Comparison of ENCODE assay signal across 4 worm cellular contexts in the genomic region with DNA sequence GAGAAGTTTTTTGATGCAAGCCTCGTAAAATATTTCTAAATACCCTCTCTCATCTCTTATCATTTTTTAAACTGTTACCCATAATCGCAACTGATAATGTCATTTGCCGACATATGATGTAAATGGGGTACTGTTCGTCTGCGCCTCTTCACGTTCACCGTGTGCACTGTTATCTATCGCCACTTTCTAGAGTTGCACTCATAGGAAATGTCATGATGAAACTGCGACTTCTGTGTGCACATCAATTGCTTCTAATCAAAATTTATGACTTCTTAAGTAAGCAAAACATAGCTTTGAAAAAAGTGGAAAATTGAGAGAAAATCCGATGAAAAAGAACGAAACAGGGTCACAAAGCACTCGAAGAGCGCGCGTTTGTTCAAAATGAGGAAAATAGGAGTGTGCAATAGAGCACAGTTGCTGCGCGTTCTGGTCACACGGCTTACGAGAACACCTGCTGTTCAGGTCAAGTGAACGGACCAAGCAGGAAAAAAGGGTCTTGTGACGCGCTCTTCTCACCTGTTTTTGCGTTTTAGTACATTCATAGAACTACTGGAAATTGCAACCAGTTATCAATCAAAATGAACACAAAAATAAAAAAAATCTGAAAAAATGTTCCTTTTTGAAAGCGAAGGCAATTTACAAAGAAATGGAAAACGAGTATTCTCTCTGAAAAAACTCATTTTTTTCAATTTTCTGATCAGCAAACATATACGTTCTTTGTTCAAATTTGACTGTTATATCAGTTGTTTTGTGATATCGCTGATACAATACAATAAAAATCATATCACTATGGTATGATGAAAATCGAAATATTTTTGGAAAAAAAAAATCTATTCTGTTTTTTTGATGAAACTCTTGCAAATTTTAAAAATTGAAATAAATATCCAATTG.
TF ChIP-seq lines count a peak whose summit lies in the region.

No protein-coding gene starts in this region.

TF ChIP-seq in whole organism, L2 larva, 48 proteins besides CTCF, POLR2A, EP300 and RAD21:
- peak; percentile 39 for TF ChIP-seq nhr-25 (tag; optimal IDR thresholded peaks at IDR 0.05; lab: Kevin White, UChicago)
- TF ChIP-seq lsy-2 (tag; optimal IDR thresholded peaks at IDR 0.05; lab: Kevin White, UChicago), result peak in 1 of 2 experiments; percentile 43
- peak; percentile 99 for TF ChIP-seq nhr-129 (tag; optimal IDR thresholded peaks at IDR 0.05; lab: Kevin White, UChicago)
- no peak for TF ChIP-seq lin-39 (tag; optimal IDR thresholded peaks at IDR 0.05; lab: Kevin White, UChicago)
- TF ChIP-seq ceh-16 (tag; optimal IDR thresholded peaks at IDR 0.05; lab: Kevin White, UChicago), result no peak
- peak; percentile 70 for TF ChIP-seq crh-2 (tag; optimal IDR thresholded peaks at IDR 0.05; lab: Kevin White, UChicago)
- no peak for TF ChIP-seq nhr-23 (tag; optimal IDR thresholded peaks at IDR 0.05; lab: Kevin White, UChicago)
- no peak for TF ChIP-seq elt-3 (tag; optimal IDR thresholded peaks at IDR 0.05; lab: Kevin White, UChicago)
- TF ChIP-seq unc-55 (GFP tag; optimal IDR thresholded peaks at IDR 0.05; lab: Kevin White, UChicago), result peak; percentile 36
- TF ChIP-seq sma-9 (GFP tag; optimal IDR thresholded peaks at IDR 0.05; lab: Kevin White, UChicago), result peak; percentile 53
- no peak for TF ChIP-seq sma-9 (tag; optimal IDR thresholded peaks at IDR 0.05; lab: Kevin White, UChicago)
- TF ChIP-seq skn-1 (tag; optimal IDR thresholded peaks at IDR 0.05; lab: Kevin White, UChicago), result peak; percentile 26
- TF ChIP-seq C34F6.9 (tag; optimal IDR thresholded peaks at IDR 0.05; lab: Kevin White, UChicago), result peak; percentile 45
- TF ChIP-seq gmeb-1 (tag; optimal IDR thresholded peaks at IDR 0.05; lab: Kevin White, UChicago), result peak; percentile 60
- peak; percentile 83 for TF ChIP-seq fos-1 (tag; optimal IDR thresholded peaks at IDR 0.05; lab: Kevin White, UChicago)
- peak; percentile 19 for TF ChIP-seq nhr-21 (tag; optimal IDR thresholded peaks at IDR 0.05; lab: Kevin White, UChicago)
- no peak for TF ChIP-seq nhr-77 (tag; optimal IDR thresholded peaks at IDR 0.05; lab: Kevin White, UChicago)
- TF ChIP-seq F13H6.1 (tag; optimal IDR thresholded peaks at IDR 0.05; lab: Kevin White, UChicago), result peak; percentile 49
- no peak for TF ChIP-seq ama-1 (optimal IDR thresholded peaks at IDR 0.05; lab: Kevin White, UChicago)
- TF ChIP-seq sma-3 (GFP tag; optimal IDR thresholded peaks at IDR 0.05; lab: Kevin White, UChicago), result peak; percentile 14

TF ChIP-seq in whole organism, L4 larva, 104 proteins besides CTCF, POLR2A, EP300 and RAD21 (continues in another document):
- peak; percentile 31 for TF ChIP-seq mep-1 (tag; optimal IDR thresholded peaks at IDR 0.05; lab: Kevin White, UChicago)
- TF ChIP-seq lsy-2 (tag; optimal IDR thresholded peaks at IDR 0.05; lab: Kevin White, UChicago), result peak in 1 of 2 experiments; percentile 42
- TF ChIP-seq lin-1 (GFP tag; IDR thresholded peaks at IDR 0.05; lab: Robert Waterston, UW), result peak; percentile 42; the same call in 1 of the 2 replicates
- TF ChIP-seq mxl-3 (GFP tag; optimal IDR thresholded peaks at IDR 0.05; lab: Kevin White, UChicago), result peak; percentile 32
- TF ChIP-seq nhr-77 (tag; optimal IDR thresholded peaks at IDR 0.05; lab: Kevin White, UChicago), result peak; percentile 28
- TF ChIP-seq Y75B8A.6 (GFP tag; IDR thresholded peaks at IDR 0.05; lab: Robert Waterston, UW), result no peak
- no peak for TF ChIP-seq F37D6.2 (tag; optimal IDR thresholded peaks at IDR 0.05; lab: Kevin White, UChicago)
- no peak for TF ChIP-seq zip-11 (GFP tag; IDR thresholded peaks at IDR 0.05; lab: Robert Waterston, UW)
- no peak for TF ChIP-seq dpl-1 (GFP tag; optimal IDR thresholded peaks at IDR 0.05; lab: Kevin White, UChicago)
- peak; percentile 88 for TF ChIP-seq pqm-1 (tag; optimal IDR thresholded peaks at IDR 0.05; lab: Kevin White, UChicago)
- no peak for TF ChIP-seq vab-7 (GFP tag; IDR thresholded peaks at IDR 0.05; lab: Robert Waterston, UW)
- TF ChIP-seq fkh-10 (GFP tag; optimal IDR thresholded peaks at IDR 0.05; lab: Kevin White, UChicago), result no peak
- no peak for TF ChIP-seq zfp-2 (tag; optimal IDR thresholded peaks at IDR 0.05; lab: Kevin White, UChicago)
- TF ChIP-seq hlh-30 (tag; optimal IDR thresholded peaks at IDR 0.05; lab: Kevin White, UChicago; ENCODE audit: insufficient read depth), result peak; percentile 95
- peak in 1 of 2 experiments; percentile 25 for TF ChIP-seq daf-16 (GFP tag; optimal IDR thresholded peaks at IDR 0.05; lab: Kevin White, UChicago)
- peak; percentile 75 for TF ChIP-seq daf-16 (tag; optimal IDR thresholded peaks at IDR 0.05; lab: Kevin White, UChicago)
- peak; percentile 78 for TF ChIP-seq nhr-28 (tag; optimal IDR thresholded peaks at IDR 0.05; lab: Kevin White, UChicago)
- TF ChIP-seq ztf-7 (tag; optimal IDR thresholded peaks at IDR 0.05; lab: Kevin White, UChicago), result peak; percentile 98
- TF ChIP-seq ceh-82 (tag; optimal IDR thresholded peaks at IDR 0.05; lab: Kevin White, UChicago), result no peak
- TF ChIP-seq tra-1 (GFP tag; IDR thresholded peaks at IDR 0.05; lab: Robert Waterston, UW), result 0 out of 2 replicates have a peak, but pooled peaks have one; percentile 57
- no peak for TF ChIP-seq F44E2.7 (GFP tag; IDR thresholded peaks at IDR 0.05; lab: Robert Waterston, UW)

TF ChIP-seq in whole organism, late embryonic, 69 proteins besides CTCF, POLR2A, EP300 and RAD21:
- TF ChIP-seq hlh-30 (tag; optimal IDR thresholded peaks at IDR 0.05; lab: Kevin White, UChicago; ENCODE audit: insufficient read depth) (peak; percentile 92), eyg-1 (tag; optimal IDR thresholded peaks at IDR 0.05; lab: Kevin White, UChicago) (no peak), pqm-1 (tag; optimal IDR thresholded peaks at IDR 0.05; lab: Kevin White, UChicago) (peak; percentile 12), odd-2 (tag; optimal IDR thresholded peaks at IDR 0.05; lab: Kevin White, UChicago) (no peak), tbx-2 (tag; optimal IDR thresholded peaks at IDR 0.05; lab: Kevin White, UChicago) (peak; percentile 24), T23F11.4 (GFP tag; optimal IDR thresholded peaks at IDR 0.05; lab: Kevin White, UChicago) (no peak), sox-2 (GFP tag; IDR thresholded peaks at IDR 0.05; lab: Robert Waterston, UW) (no peak), sdc-2 (tag; optimal IDR thresholded peaks at IDR 0.05; lab: Kevin White, UChicago) (peak; percentile 8), elt-2 (tag; optimal IDR thresholded peaks at IDR 0.05; lab: Kevin White, UChicago) (peak; percentile 93)

TF ChIP-seq in whole organism, mixed stage, embryonic, 35 proteins besides CTCF, POLR2A, EP300 and RAD21:
- TF ChIP-seq bed-3 (GFP tag; optimal IDR thresholded peaks at IDR 0.05; lab: Kevin White, UChicago) (no peak), ceh-43 (GFP tag; optimal IDR thresholded peaks at IDR 0.05; lab: Kevin White, UChicago) (no peak), mab-5 (tag; optimal IDR thresholded peaks at IDR 0.05; lab: Kevin White, UChicago) (no peak), unc-62 (GFP tag; optimal IDR thresholded peaks at IDR 0.05; lab: Kevin White, UChicago) (no peak), nhr-237 (tag; optimal IDR thresholded peaks at IDR 0.05; lab: Kevin White, UChicago) (no peak), unc-120 (tag; optimal IDR thresholded peaks at IDR 0.05; lab: Kevin White, UChicago; ENCODE audit: poor library complexity, severe bottlenecking) (no peak), sptf-1 (tag; optimal IDR thresholded peaks at IDR 0.05; lab: Kevin White, UChicago) (peak; percentile 12), drap-1 (GFP tag; optimal IDR thresholded peaks at IDR 0.05; lab: Kevin White, UChicago) (no peak), pha-4 (tag; optimal IDR thresholded peaks at IDR 0.05; lab: Kevin White, UChicago) (no peak), ces-1 (GFP tag; optimal IDR thresholded peaks at IDR 0.05; lab: Kevin White, UChicago) (no peak), lin-13 (tag; optimal IDR thresholded peaks at IDR 0.05; lab: Kevin White, UChicago) (peak; percentile 53), blmp-1 (tag; optimal IDR thresholded peaks at IDR 0.05; lab: Kevin White, UChicago) (no peak), nhr-28 (tag; optimal IDR thresholded peaks at IDR 0.05; lab: Kevin White, UChicago) (no peak), nhr-2 (tag; optimal IDR thresholded peaks at IDR 0.05; lab: Kevin White, UChicago) (peak; percentile 45), lsy-2 (tag; optimal IDR thresholded peaks at IDR 0.05; lab: Kevin White, UChicago) (no peak), nhr-76 (tag; optimal IDR thresholded peaks at IDR 0.05; lab: Kevin White, UChicago) (no peak), tbx-8 (GFP tag; optimal IDR thresholded peaks at IDR 0.05; lab: Kevin White, UChicago) (no peak), sem-2 (GFP tag; optimal IDR thresholded peaks at IDR 0.05; lab: Kevin White, UChicago) (no peak), lin-32 (GFP tag; optimal IDR thresholded peaks at IDR 0.05; lab: Kevin White, UChicago) (peak; percentile 44), cnd-1 (tag; optimal IDR thresholded peaks at IDR 0.05; lab: Kevin White, UChicago) (peak; percentile 48), M03D4.4 (tag; optimal IDR thresholded peaks at IDR 0.05; lab: Kevin White, UChicago) (no peak), hlh-1 (tag; optimal IDR thresholded peaks at IDR 0.05; lab: Kevin White, UChicago) (peak; percentile 84), mls-2 (tag; optimal IDR thresholded peaks at IDR 0.05; lab: Kevin White, UChicago) (no peak), zip-8 (tag; optimal IDR thresholded peaks at IDR 0.05; lab: Kevin White, UChicago) (no peak), snpc-4 (tag; optimal IDR thresholded peaks at IDR 0.05; lab: Kevin White, UChicago) (no peak), ztf-11 (tag; optimal IDR thresholded peaks at IDR 0.05; lab: Kevin White, UChicago) (no peak), flh-1 (GFP tag; optimal IDR thresholded peaks at IDR 0.05; lab: Kevin White, UChicago) (no peak), ham-2 (GFP tag; optimal IDR thresholded peaks at IDR 0.05; lab: Kevin White, UChicago) (peak; percentile 4)
TF ChIP-seq in whole organism, mixed stage, embryonic: peak in this region for 7.
